Fruit fly (Drosophila melanogaster) whole organism, adult: Measurements from ENCODE around the gene Ddrgk1.

Source experiments
- CG12768 ChIP-seq: fragments of 200-800 bp; sonication (Bioruptor generic); optimal IDR thresholded peaks from 2 replicates; lab custom pipeline; 2017; ENCODE audit warnings: missing biosample characterization, missing genetic modification characterization, mild to moderate bottlenecking, moderate library complexity, missing genetic modification reagents
- Hr96 ChIP-seq: fragments of 200-800 bp; sonication (Bioruptor generic); optimal IDR thresholded peaks from 2 replicates; lab custom pipeline; 2016; ENCODE audit warnings: missing biosample characterization, missing genetic modification characterization
- cic ChIP-seq: fragments of 200-800 bp; sonication (Bioruptor generic); optimal IDR thresholded peaks from 2 replicates; lab custom pipeline; 2017; ENCODE audit warnings: missing biosample characterization, mild to moderate bottlenecking, missing genetic modification characterization, moderate library complexity
- kay ChIP-seq: fragments of 200-800 bp; sonication (Bioruptor generic); peaks from one replicate; lab custom pipeline; 2016; ENCODE audit warnings: missing biosample characterization, missing genetic modification characterization, borderline replicate concordance

dm6 chr3R:21187394-21188392 is 27.2 kb upstream of the Ddrgk1 start:
- TF ChIP-seq Hr96 (GFP tag; lab: Kevin White, UChicago), result no peak
- TF ChIP-seq cic (GFP tag; lab: Kevin White, UChicago), result no peak
- TF ChIP-seq CG12768 (GFP tag; lab: Kevin White, UChicago), result no peak
- TF ChIP-seq kay (GFP tag; lab: Kevin White, UChicago), result no peak
